Worm (Caenorhabditis elegans) whole organism, L4/young adult: ENCODE data around the gene C34E10.10.

ENCODE experiments used
- W03F9.2 ChIP-seq: fragments of 150-350 bp; optimal IDR thresholded peaks from 2 replicates; lab custom pipeline; 2014; ENCODE audit warnings: missing biosample characterization, missing genetic modification characterization
- dao-5 ChIP-seq: sonication (generic microtip); optimal IDR thresholded peaks from 2 replicates; lab custom pipeline; 2016; ENCODE audit warnings: missing genotype, missing genetic modification characterization, moderate library complexity, missing compliant biosample characterization
- him-1 ChIP-seq: sonication (generic microtip); optimal IDR thresholded peaks from 2 replicates; lab custom pipeline; 2016; ENCODE audit warnings: missing genotype, missing genetic modification reagents, missing genetic modification characterization, missing compliant biosample characterization

C34E10.10 gene

ce11 chrIII:5190179-5190578 is 37.5 kb downstream of the C34E10.10 start:
- TF ChIP-seq dao-5 (tag; lab: Kevin White, UChicago), result no peak
- TF ChIP-seq him-1 (tag; lab: Kevin White, UChicago), result no peak
- no peak for TF ChIP-seq W03F9.2 (tag; lab: Kevin White, UChicago)

ce11 chrIII:5188426-5188825 is 39.3 kb downstream of the C34E10.10 start, which contains the start of gene K10D2.8:
TSS of gene K10D2.8 (plus strand) at chrIII:5188726.
- TF ChIP-seq dao-5 (tag; lab: Kevin White, UChicago), result no peak
- TF ChIP-seq W03F9.2 (tag; lab: Kevin White, UChicago), result no peak
- TF ChIP-seq him-1 (tag; lab: Kevin White, UChicago), result no peak

ce11 chrIII:5185620-5186019 is 42.1 kb downstream of the C34E10.10 start, which contains the start of gene pup-2:
TSS of gene pup-2 (plus strand) at chrIII:5185920.
- TF ChIP-seq him-1 (tag; lab: Kevin White, UChicago), result no peak
- no peak for TF ChIP-seq W03F9.2 (tag; lab: Kevin White, UChicago)
- TF ChIP-seq dao-5 (tag; lab: Kevin White, UChicago), result no peak

ce11 chrIII:5183372-5183771 is 44.3 kb downstream of the C34E10.10 start:
- TF ChIP-seq him-1 (tag; lab: Kevin White, UChicago) (no peak), dao-5 (tag; lab: Kevin White, UChicago) (no peak), W03F9.2 (tag; lab: Kevin White, UChicago) (no peak)

ce11 chrIII:5181641-5182040 is 46.0 kb downstream of the C34E10.10 start:
- TF ChIP-seq dao-5 (tag; lab: Kevin White, UChicago) (no peak), W03F9.2 (tag; lab: Kevin White, UChicago) (no peak), him-1 (tag; lab: Kevin White, UChicago) (no peak)

- TF ChIP-seq him-1 (tag; lab: Kevin White, UChicago) (no peak), dao-5 (tag; lab: Kevin White, UChicago) (no peak), W03F9.2 (tag; lab: Kevin White, UChicago) (no peak)
These were observed 46.5 kb downstream of the C34E10.10 start for ce11 chrIII:5181217-5181616.

- TF ChIP-seq him-1 (tag; lab: Kevin White, UChicago) (no peak), dao-5 (tag; lab: Kevin White, UChicago) (no peak), W03F9.2 (tag; lab: Kevin White, UChicago) (no peak)
These were observed 47.1 kb downstream of the C34E10.10 start for ce11 chrIII:5180588-5180987.

ce11 chrIII:5179166-5179565 is 48.5 kb downstream of the C34E10.10 start:
- TF ChIP-seq dao-5 (tag; lab: Kevin White, UChicago) (no peak), him-1 (tag; lab: Kevin White, UChicago) (no peak), W03F9.2 (tag; lab: Kevin White, UChicago) (no peak)
